Worm (Caenorhabditis elegans): Measurements from ENCODE around the gene dpl-1.

- TF ChIP-seq flt-1 (GFP tag; IDR thresholded peaks at IDR 0.05) (no peak), ztf-23 (GFP tag; IDR thresholded peaks at IDR 0.05) (no peak)
These were observed 33.8 kb upstream of the dpl-1 start, which contains the start of gene nlp-78 for ce11 chrII:9135878-9136277.

All from whole organism, midembryonic.